Fruit fly (Drosophila melanogaster) whole organism, embryonic: Measurements from ENCODE around the gene CG13365.

Source experiments
- Ada2b ChIP-seq: fragments of 200-800 bp; sonication (Bioruptor generic); IDR thresholded peaks from 2 replicates; pipeline ENCODE4 v1.3.6; 2022; ENCODE audit warnings: missing biosample characterization, missing genetic modification characterization
- Aef1 ChIP-seq: fragments of 200-800 bp; sonication (Bioruptor generic); IDR thresholded peaks from 3 replicates; pipeline ENCODE4 v1.3.6; 2022; ENCODE audit warnings: missing biosample characterization, missing genetic modification characterization
- Antp ChIP-seq: fragments of 200-800 bp; sonication (Bioruptor generic); optimal IDR thresholded peaks from 3 replicates; lab custom pipeline; 2016; ENCODE audit warnings: missing biosample characterization, missing genetic modification characterization
- Bdp1 ChIP-seq: fragments of 200-800 bp; sonication (Bioruptor generic); optimal IDR thresholded peaks from 3 replicates; lab custom pipeline; 2016; ENCODE audit warnings: missing biosample characterization, missing genetic modification characterization
- CG10979 ChIP-seq: fragments of 200-800 bp; sonication (Bioruptor generic); optimal IDR thresholded peaks from 2 replicates; lab custom pipeline; 2018; ENCODE audit warnings: missing biosample characterization, mild to moderate bottlenecking, missing genetic modification characterization, moderate library complexity
- CG12219 ChIP-seq: fragments of 200-800 bp; sonication (Bioruptor generic); optimal IDR thresholded peaks from 3 replicates; lab custom pipeline; 2018; ENCODE audit warnings: missing biosample characterization, mild to moderate bottlenecking, missing genetic modification characterization
- CG12769 ChIP-seq: fragments of 200-800 bp; sonication (Bioruptor generic); optimal IDR thresholded peaks from 2 replicates; lab custom pipeline; 2019; ENCODE audit warnings: missing biosample characterization, mild to moderate bottlenecking, missing genetic modification characterization, moderate library complexity
- CG13296 ChIP-seq: fragments of 200-800 bp; sonication (Bioruptor generic); optimal IDR thresholded peaks from 3 replicates; lab custom pipeline; 2018; ENCODE audit warnings: missing biosample characterization, mild to moderate bottlenecking, missing genetic modification characterization
- CG13775 ChIP-seq: fragments of 200-800 bp; sonication (Bioruptor generic); optimal IDR thresholded peaks from 3 replicates; lab custom pipeline; 2017; ENCODE audit warnings: missing biosample characterization, mild to moderate bottlenecking, missing genetic modification characterization
- CG14965 ChIP-seq: fragments of 200-800 bp; sonication (Bioruptor generic); optimal IDR thresholded peaks from 2 replicates; lab custom pipeline; 2016; ENCODE audit warnings: missing biosample characterization, missing genetic modification characterization, borderline replicate concordance
- CG16813 ChIP-seq: fragments of 200-800 bp; sonication (Bioruptor generic); IDR thresholded peaks from 3 replicates; pipeline ENCODE4 v1.3.6; 2022; ENCODE audit warnings: missing biosample characterization, missing genetic modification characterization; ENCODE audit not compliant: partially characterized antibody
- CG17612 ChIP-seq: fragments of 200-800 bp; sonication (Bioruptor generic); IDR thresholded peaks from 2 replicates; pipeline ENCODE4 v1.3.6; 2022; ENCODE audit warnings: missing biosample characterization, missing genetic modification characterization
- CG5180 ChIP-seq: fragments of 200-800 bp; sonication (Bioruptor generic); optimal IDR thresholded peaks from 3 replicates; lab custom pipeline; 2017; ENCODE audit warnings: missing biosample characterization, missing genetic modification characterization, mild to moderate bottlenecking, moderate library complexity, missing genetic modification reagents
- CG6683 ChIP-seq: fragments of 200-800 bp; sonication (Bioruptor generic); optimal IDR thresholded peaks from 2 replicates; lab custom pipeline; 2017; ENCODE audit warnings: missing biosample characterization, mild to moderate bottlenecking, missing genetic modification characterization, missing genetic modification reagents
- CG6689 ChIP-seq: fragments of 200-800 bp; sonication (Bioruptor generic); IDR thresholded peaks from 2 replicates; pipeline ENCODE4 v1.3.6; 2022; ENCODE audit warnings: missing biosample characterization, missing genetic modification characterization
- CG8290 ChIP-seq, 3 experiments: fragments of 200-800 bp; sonication (Bioruptor generic); optimal IDR thresholded peaks; 2 replicates each; lab custom pipeline; 2016 to 2019; ENCODE audit warnings: missing biosample characterization in 3 of 3, missing genetic modification characterization in 3 of 3, mild to moderate bottlenecking in 2 of 3, moderate library complexity in 1 of 3
- CG8924 ChIP-seq: fragments of 200-800 bp; optimal IDR thresholded peaks from 3 replicates; lab custom pipeline; 2019; ENCODE audit warnings: missing biosample characterization, mild to moderate bottlenecking, missing genetic modification characterization, moderate library complexity
- CG8944 ChIP-seq: fragments of 200-800 bp; sonication (Bioruptor generic); optimal IDR thresholded peaks from 3 replicates; lab custom pipeline; 2016; ENCODE audit warnings: missing biosample characterization, missing genetic modification characterization
- CG9215 ChIP-seq: fragments of 200-800 bp; sonication (Bioruptor generic); IDR thresholded peaks from 2 replicates; pipeline ENCODE4 v1.3.6; 2022; ENCODE audit warnings: missing biosample characterization, missing genetic modification characterization
- CG9609 ChIP-seq: fragments of 200-800 bp; sonication (Bioruptor generic); optimal IDR thresholded peaks from 3 replicates; lab custom pipeline; 2016; ENCODE audit warnings: missing biosample characterization, missing genetic modification characterization
- CG9876 ChIP-seq: fragments of 200-800 bp; sonication (Bioruptor generic); optimal IDR thresholded peaks from 2 replicates; lab custom pipeline; 2016; ENCODE audit warnings: missing biosample characterization, missing genetic modification characterization
- Deaf1 ChIP-seq: fragments of 200-800 bp; optimal IDR thresholded peaks from 3 replicates; lab custom pipeline; 2019; ENCODE audit warnings: missing biosample characterization, mild to moderate bottlenecking, missing genetic modification characterization, moderate library complexity
- Dfd ChIP-seq, 2 experiments: fragments of >200 bp; optimal IDR thresholded peaks; 2 replicates each; lab custom pipeline; 2017; ENCODE audit warnings: missing biosample characterization in 2 of 2, missing genetic modification characterization in 2 of 2
- Dip3 ChIP-seq: fragments of 200-800 bp; sonication (Bioruptor generic); optimal IDR thresholded peaks from 3 replicates; lab custom pipeline; 2016; ENCODE audit warnings: missing biosample characterization, missing genetic modification characterization
- Ets65A ChIP-seq: fragments of 200-800 bp; sonication (Bioruptor generic); peaks from one replicate; lab custom pipeline; 2016; ENCODE audit warnings: missing biosample characterization, missing genetic modification characterization
- GATAe ChIP-seq: fragments of 200-800 bp; sonication (Bioruptor generic); conservative IDR thresholded peaks from 2 replicates; pipeline ENCODE4 v1.3.6; 2022; ENCODE audit warnings: missing biosample characterization, missing genetic modification characterization
- H2.0 ChIP-seq: fragments of 200-800 bp; sonication (Bioruptor generic); IDR thresholded peaks from 2 replicates; pipeline ENCODE4 v1.3.6; 2022; ENCODE audit warnings: missing biosample characterization, missing genetic modification characterization
- HLH54F ChIP-seq: fragments of 200-800 bp; sonication (Bioruptor generic); optimal IDR thresholded peaks from 3 replicates; lab custom pipeline; 2016; ENCODE audit warnings: missing biosample characterization, missing genetic modification characterization
- Hsf ChIP-seq: fragments of 200-800 bp; sonication (Bioruptor generic); optimal IDR thresholded peaks from 3 replicates; lab custom pipeline; 2016; ENCODE audit warnings: missing biosample characterization, missing genetic modification characterization
- NC2α ChIP-seq: fragments of 200-800 bp; sonication (Bioruptor generic); optimal IDR thresholded peaks from 2 replicates; lab custom pipeline; 2016; ENCODE audit warnings: missing biosample characterization, missing genetic modification characterization
- Nf-YA ChIP-seq: fragments of 200-800 bp; sonication (Bioruptor generic); IDR thresholded peaks from 2 replicates; pipeline ENCODE4 v1.3.6; 2022; ENCODE audit warnings: missing biosample characterization, missing genetic modification characterization
- Optix ChIP-seq: fragments of 200-800 bp; sonication (Bioruptor generic); IDR thresholded peaks from 3 replicates; pipeline ENCODE4 v1.3.6; 2022; ENCODE audit warnings: missing biosample characterization, missing genetic modification characterization
- Ptx1 ChIP-seq: fragments of 200-800 bp; sonication (Bioruptor generic); IDR thresholded peaks from 2 replicates; pipeline ENCODE4 v1.3.6; 2022; ENCODE audit warnings: missing biosample characterization, missing genetic modification characterization
- Six4 ChIP-seq: fragments of 200-800 bp; sonication (Bioruptor generic); optimal IDR thresholded peaks from 2 replicates; lab custom pipeline; 2016; ENCODE audit warnings: missing biosample characterization, missing genetic modification characterization
- Ssrp ChIP-seq: fragments of 200-800 bp; sonication (Bioruptor generic); optimal IDR thresholded peaks from 2 replicates; lab custom pipeline; 2018; ENCODE audit warnings: missing biosample characterization, mild to moderate bottlenecking, missing genetic modification characterization, moderate library complexity
- al ChIP-seq: fragments of 200-800 bp; sonication (Bioruptor generic); IDR thresholded peaks from 2 replicates; pipeline ENCODE4 v1.3.6; 2022; ENCODE audit warnings: missing biosample characterization, missing genetic modification characterization
- chif ChIP-seq, 2 experiments: fragments of 200-800 bp; sonication (Bioruptor generic); optimal IDR thresholded peaks; 3 replicates each; lab custom pipeline; 2016; ENCODE audit warnings: missing biosample characterization in 2 of 2, missing genetic modification characterization in 2 of 2
- ci ChIP-seq: fragments of 200-800 bp; sonication (Bioruptor generic); IDR thresholded peaks from 3 replicates; pipeline ENCODE4 v1.3.6; 2022; ENCODE audit warnings: missing biosample characterization, missing genetic modification characterization
- dysf ChIP-seq: fragments of 200-800 bp; sonication (Bioruptor generic); IDR thresholded peaks from 3 replicates; pipeline ENCODE4 v1.3.6; 2022; ENCODE audit warnings: missing biosample characterization, missing genetic modification characterization
- esg ChIP-seq: fragments of 200-800 bp; sonication (Bioruptor generic); conservative IDR thresholded peaks from 2 replicates; pipeline ENCODE4 v1.3.6; 2022; ENCODE audit warnings: missing biosample characterization, missing genetic modification characterization
- gro ChIP-seq: fragments of 200-800 bp; sonication (Bioruptor generic); optimal IDR thresholded peaks from 2 replicates; lab custom pipeline; 2016; ENCODE audit warnings: missing biosample characterization, missing genetic modification characterization
- ham ChIP-seq: fragments of 200-800 bp; sonication (Bioruptor generic); IDR thresholded peaks from 2 replicates; pipeline ENCODE4 v1.3.6; 2022; ENCODE audit warnings: missing biosample characterization, missing genetic modification characterization
- jing ChIP-seq: fragments of 200-800 bp; sonication (Bioruptor generic); optimal IDR thresholded peaks from 2 replicates; lab custom pipeline; 2018; ENCODE audit warnings: missing biosample characterization, mild to moderate bottlenecking, missing genetic modification characterization
- lola ChIP-seq, 3 experiments: fragments of >200 bp in 2 of 3; fragments of 200-800 bp in 1 of 3; sonication (Bioruptor generic) in 1 of 3; optimal IDR thresholded peaks; 2 replicates each; lab custom pipeline; 2017 to 2019; ENCODE audit warnings: missing biosample characterization in 3 of 3, missing genetic modification characterization in 3 of 3, mild to moderate bottlenecking in 1 of 3, moderate library complexity in 1 of 3
- odd ChIP-seq: fragments of 200-800 bp; sonication (Bioruptor generic); optimal IDR thresholded peaks from 2 replicates; lab custom pipeline; 2017; ENCODE audit warnings: missing biosample characterization, mild to moderate bottlenecking, missing genetic modification characterization
- onecut ChIP-seq: fragments of 200-800 bp; sonication (Bioruptor generic); IDR thresholded peaks from 2 replicates; pipeline ENCODE4 v1.3.6; 2022; ENCODE audit warnings: missing biosample characterization, missing genetic modification characterization
- phol ChIP-seq: fragments of 200-800 bp; sonication (Bioruptor generic); optimal IDR thresholded peaks from 3 replicates; lab custom pipeline; 2018; ENCODE audit warnings: missing biosample characterization, mild to moderate bottlenecking, missing genetic modification characterization, moderate library complexity
- row ChIP-seq: fragments of 200-800 bp; sonication (Bioruptor generic); IDR thresholded peaks from 3 replicates; pipeline ENCODE4 v1.3.6; 2022; ENCODE audit warnings: missing biosample characterization, missing genetic modification characterization
- sd ChIP-seq: fragments of 200-800 bp; sonication (Bioruptor generic); optimal IDR thresholded peaks from 3 replicates; lab custom pipeline; 2018; ENCODE audit warnings: missing biosample characterization, mild to moderate bottlenecking, missing genetic modification characterization, moderate library complexity
- stc ChIP-seq: fragments of 200-800 bp; sonication (Bioruptor generic); IDR thresholded peaks from 2 replicates; pipeline ENCODE4 v1.3.6; 2022; ENCODE audit warnings: missing biosample characterization, missing genetic modification characterization
- zfh1 ChIP-seq: fragments of 200-800 bp; sonication (Bioruptor generic); IDR thresholded peaks from 3 replicates; pipeline ENCODE4 v1.3.6; 2022; ENCODE audit warnings: missing biosample characterization, missing genetic modification characterization

Gene CG13365

dm6 chrX:618583-618982 is 2.4 kb downstream of the CG13365 start (continued):
- TF ChIP-seq onecut: no peak
- no peak for TF ChIP-seq ci (GFP tag; lab: Robert Waterston, UW)
- no peak for TF ChIP-seq sd (tag; lab: Kevin White, UChicago)
- TF ChIP-seq HLH54F (GFP tag; lab: Kevin White, UChicago): no peak
- TF ChIP-seq al (GFP tag; lab: Robert Waterston, UW): 0 out of 2 replicates have a peak, but pooled peaks have one; percentile 10
- peak; percentile 22 for TF ChIP-seq CG13775 (GFP tag; lab: Kevin White, UChicago)
- TF ChIP-seq GATAe (GFP tag; lab: Robert Waterston, UW): no peak
- TF ChIP-seq zfh1 (GFP tag; lab: Robert Waterston, UW): no peak
- peak; percentile 10 for TF ChIP-seq CG12769 (tag; lab: Kevin White, UChicago)
- TF ChIP-seq gro (GFP tag; lab: Kevin White, UChicago): peak; percentile 12
- TF ChIP-seq CG5180: peak; percentile 3
- no peak for TF ChIP-seq CG13296 (GFP tag; lab: Kevin White, UChicago)
- no peak for TF ChIP-seq NC2α (GFP tag; lab: Kevin White, UChicago)
- peak; percentile 16 for TF ChIP-seq CG10979
- peak; percentile 39 for TF ChIP-seq CG8944 (GFP tag; lab: Kevin White, UChicago)
- TF ChIP-seq Ptx1 (GFP tag; lab: Robert Waterston, UW): peak; percentile 46; the same call in 1 of the 2 replicates
- 0 out of 3 replicates have a peak, but pooled peaks have one; percentile 26 for TF ChIP-seq Optix
- TF ChIP-seq ham (GFP tag; lab: Robert Waterston, UW): no peak
- TF ChIP-seq CG8924 (tag; lab: Kevin White, UChicago): peak; percentile 26
- peak; percentile 11 for TF ChIP-seq CG12219 (GFP tag; lab: Kevin White, UChicago)
- peak; percentile 28 for TF ChIP-seq Hsf (GFP tag; lab: Kevin White, UChicago)
- TF ChIP-seq stc (GFP tag; lab: Robert Waterston, UW): no peak
- peak; percentile 34 for TF ChIP-seq phol
- peak; percentile 60 for TF ChIP-seq row
- TF ChIP-seq Ets65A (GFP tag; lab: Kevin White, UChicago): peak; percentile 87
- peak; percentile 18; the same call in 1 of the 2 replicates for TF ChIP-seq H2.0 (GFP tag; lab: Robert Waterston, UW)
- TF ChIP-seq dysf (GFP tag; lab: Robert Waterston, UW): peak; percentile 62
- TF ChIP-seq Deaf1: no peak
- TF ChIP-seq Ssrp: peak; percentile 28
- no peak for TF ChIP-seq Dfd (GFP tag; optimal IDR thresholded peaks at IDR 0.05; lab: Kevin White, UChicago)
- peak; percentile 45 for TF ChIP-seq Antp (GFP tag; lab: Kevin White, UChicago)
- TF ChIP-seq odd (GFP tag; lab: Kevin White, UChicago): no peak
- peak; percentile 12 to 21 for TF ChIP-seq chif (GFP tag; optimal IDR thresholded peaks at IDR 0.05; lab: Kevin White, UChicago)
- 0 out of 3 replicates have a peak, but pooled peaks have one; percentile 11 for TF ChIP-seq Aef1 (GFP tag; lab: Robert Waterston, UW)
- TF ChIP-seq Ada2b (GFP tag; lab: Robert Waterston, UW): 0 out of 2 replicates have a peak, but pooled peaks have one; percentile 16
- TF ChIP-seq CG17612 (GFP tag; lab: Robert Waterston, UW): no peak
- peak in 1 of 3 experiments; percentile 18 for TF ChIP-seq lola (GFP tag; optimal IDR thresholded peaks at IDR 0.05; lab: Kevin White, UChicago)
- 0 out of 2 replicates have a peak, but pooled peaks have one; percentile 15 for TF ChIP-seq CG9215 (GFP tag; lab: Robert Waterston, UW)
- TF ChIP-seq Nf-YA (GFP tag; lab: Robert Waterston, UW): 0 out of 2 replicates have a peak, but pooled peaks have one; percentile 18
- TF ChIP-seq CG16813 (GFP tag; lab: Robert Waterston, UW): no peak
- peak; percentile 9 for TF ChIP-seq CG9876
- TF ChIP-seq Six4 (GFP tag; lab: Kevin White, UChicago): peak; percentile 10
- TF ChIP-seq CG6683 (GFP tag; lab: Kevin White, UChicago): no peak
- TF ChIP-seq Dip3 (GFP tag; lab: Kevin White, UChicago): peak; percentile 62
- no peak for TF ChIP-seq CG14965
- no peak for TF ChIP-seq Bdp1 (GFP tag; lab: Kevin White, UChicago)
- TF ChIP-seq CG8290 (GFP tag; optimal IDR thresholded peaks at IDR 0.05; lab: Kevin White, UChicago): no peak
- peak in 1 of 2 experiments; percentile 27 for TF ChIP-seq CG8290 (tag; optimal IDR thresholded peaks at IDR 0.05; lab: Kevin White, UChicago)
- no peak for TF ChIP-seq jing (GFP tag; lab: Kevin White, UChicago)
- 0 out of 2 replicates have a peak, but pooled peaks have one; percentile 29 for TF ChIP-seq CG6689 (GFP tag; lab: Robert Waterston, UW)
- TF ChIP-seq esg (GFP tag; lab: Robert Waterston, UW): 0 out of 2 replicates have a peak, but pooled peaks have one; percentile 30
- no peak for TF ChIP-seq CG9609 (GFP tag; lab: Kevin White, UChicago)
